Fruit fly (Drosophila melanogaster) whole organism, wandering third instar larva: ENCODE measurements around the gene CG3434.
A peak's percentile ranks its signal among the peaks of the same experiment; 100 is the strongest.

ENCODE experiments used
- Abd-B ChIP-seq: fragments of >200 bp; optimal IDR thresholded peaks from 2 replicates; lab custom pipeline; 2017; ENCODE audit warnings: missing biosample characterization, missing genetic modification characterization
- CG32264 ChIP-seq: fragments of 200-800 bp; sonication (Bioruptor generic); optimal IDR thresholded peaks from 2 replicates; lab custom pipeline; 2016; ENCODE audit warnings: missing biosample characterization, missing genetic modification characterization
- CG9705 ChIP-seq: fragments of 200-800 bp; sonication (Bioruptor generic); optimal IDR thresholded peaks from 2 replicates; lab custom pipeline; 2018; ENCODE audit warnings: missing biosample characterization, mild to moderate bottlenecking, missing genetic modification characterization
- CrebA ChIP-seq: fragments of 200-800 bp; sonication (Bioruptor generic); optimal IDR thresholded peaks from 2 replicates; lab custom pipeline; 2016; ENCODE audit warnings: missing biosample characterization, mild to moderate bottlenecking, missing genetic modification characterization, borderline replicate concordance
- Dfd ChIP-seq: fragments of >200 bp; optimal IDR thresholded peaks from 2 replicates; lab custom pipeline; 2017; ENCODE audit warnings: missing biosample characterization, missing genetic modification characterization
- Dif ChIP-seq: fragments of 200-275, 200-300 bp; sonication (Bioruptor generic); optimal IDR thresholded peaks from 2 replicates; lab custom pipeline; 2018; ENCODE audit warnings: missing biosample characterization, missing genetic modification characterization; ENCODE audit not compliant: partially characterized antibody
- GATAd ChIP-seq: sonication (Bioruptor generic); optimal IDR thresholded peaks from 2 replicates; lab custom pipeline; 2016; ENCODE audit warnings: missing biosample characterization, missing genetic modification characterization
- HLH106 ChIP-seq: fragments of 200-800 bp; optimal IDR thresholded peaks from 3 replicates; lab custom pipeline; 2019; ENCODE audit warnings: missing biosample characterization, mild to moderate bottlenecking, missing genetic modification characterization, moderate library complexity
- Hnf4 ChIP-seq: fragments of 200-800 bp; sonication (Bioruptor generic); optimal IDR thresholded peaks from 2 replicates; lab custom pipeline; 2016; ENCODE audit warnings: missing biosample characterization, mild to moderate bottlenecking, missing genetic modification characterization
- Hr78 ChIP-seq: fragments of >200 bp; optimal IDR thresholded peaks from 2 replicates; lab custom pipeline; 2017; ENCODE audit warnings: missing biosample characterization, missing genetic modification characterization
- Hr83 ChIP-seq: fragments of 200-300 bp; sonication (Bioruptor generic); optimal IDR thresholded peaks from 2 replicates; lab custom pipeline; 2016; ENCODE audit warnings: missing biosample characterization, mild to moderate bottlenecking, missing genetic modification characterization, moderate library complexity; ENCODE audit not compliant: poor library complexity, severe bottlenecking
- Jra ChIP-seq: sonication (Bioruptor generic); optimal IDR thresholded peaks from 2 replicates; lab custom pipeline; 2016; ENCODE audit warnings: missing biosample characterization, missing genetic modification characterization
- Mio ChIP-seq: sonication (Bioruptor generic); optimal IDR thresholded peaks from 2 replicates; lab custom pipeline; 2016; ENCODE audit warnings: missing biosample characterization, missing genetic modification characterization
- Myc ChIP-seq: fragments of >200 bp; optimal IDR thresholded peaks from 2 replicates; lab custom pipeline; 2017
- N ChIP-seq: fragments of >200 bp; optimal IDR thresholded peaks from 2 replicates; lab custom pipeline; 2018; ENCODE audit warnings: missing biosample characterization, missing external identifiers, missing genetic modification characterization
- OdsH ChIP-seq: fragments of 200-800 bp; sonication (Bioruptor generic); optimal IDR thresholded peaks from 2 replicates; lab custom pipeline; 2016; ENCODE audit warnings: missing biosample characterization, mild to moderate bottlenecking, missing genetic modification characterization
- Rel ChIP-seq, 2 experiments: fragments of 200-800 bp; sonication (Bioruptor generic) in 1 of 2; optimal IDR thresholded peaks; 2 replicates in 1 of 2; 3 replicates in 1 of 2; lab custom pipeline; 2016 to 2019; ENCODE audit warnings: mild to moderate bottlenecking in 2 of 2, missing biosample characterization in 2 of 2, missing genetic modification characterization in 2 of 2, moderate library complexity in 1 of 2
- Sp1 ChIP-seq: fragments of 200-800 bp; sonication (Bioruptor generic); optimal IDR thresholded peaks from 3 replicates; lab custom pipeline; 2019; ENCODE audit warnings: missing biosample characterization, mild to moderate bottlenecking, missing genetic modification characterization, moderate library complexity
- Vsx2 ChIP-seq: fragments of 200-300, 225-300 bp; sonication (Bioruptor generic); optimal IDR thresholded peaks from 2 replicates; lab custom pipeline; 2018; ENCODE audit warnings: missing biosample characterization, missing genetic modification characterization; ENCODE audit not compliant: partially characterized antibody
- br ChIP-seq: fragments of 200-800 bp; sonication (Bioruptor generic); optimal IDR thresholded peaks from 2 replicates; lab custom pipeline; 2016; ENCODE audit warnings: missing biosample characterization, missing genetic modification characterization
- brk ChIP-seq: fragments of 200-800 bp; sonication (Bioruptor generic); optimal IDR thresholded peaks from 2 replicates; lab custom pipeline; 2016; ENCODE audit warnings: missing biosample characterization, mild to moderate bottlenecking, missing genetic modification characterization
- dl ChIP-seq, 2 experiments: fragments of 175-275, 200-275 bp in 1 of 2; fragments of 200-275 bp in 1 of 2; sonication (Bioruptor generic); optimal IDR thresholded peaks; lab custom pipeline; 2018; ENCODE audit warnings: mild to moderate bottlenecking in 2 of 2, missing biosample characterization in 2 of 2, missing genetic modification characterization in 2 of 2, moderate library complexity in 2 of 2; ENCODE audit not compliant: partially characterized antibody in 2 of 2, insufficient read depth in 1 of 2
- dmrt93B ChIP-seq: fragments of 200-800 bp; sonication (Bioruptor generic); optimal IDR thresholded peaks from 2 replicates; lab custom pipeline; 2018; ENCODE audit warnings: missing biosample characterization, mild to moderate bottlenecking, missing genetic modification characterization
- dsf ChIP-seq: sonication (Bioruptor generic); optimal IDR thresholded peaks from 2 replicates; lab custom pipeline; 2016; ENCODE audit warnings: missing biosample characterization, missing genetic modification characterization, borderline replicate concordance
- ey ChIP-seq: fragments of 200-800 bp; sonication (Bioruptor generic); optimal IDR thresholded peaks from 2 replicates; lab custom pipeline; 2016; ENCODE audit warnings: missing biosample characterization, missing genetic modification characterization
- foxo ChIP-seq, 2 experiments: fragments of 200-800 bp; sonication (Bioruptor generic); optimal IDR thresholded peaks; 2 replicates in 1 of 2; 3 replicates in 1 of 2; lab custom pipeline; 2016 to 2017; ENCODE audit warnings: missing biosample characterization in 2 of 2, missing genetic modification characterization in 2 of 2
- fru ChIP-seq: fragments of 200-800 bp; sonication (Bioruptor generic); optimal IDR thresholded peaks from 3 replicates; lab custom pipeline; 2016; ENCODE audit warnings: missing biosample characterization, mild to moderate bottlenecking, missing genetic modification characterization
- h ChIP-seq: fragments of 200-800 bp; sonication (Bioruptor generic); optimal IDR thresholded peaks from 3 replicates; lab custom pipeline; 2016; ENCODE audit warnings: missing biosample characterization, mild to moderate bottlenecking, missing genetic modification characterization
- jim ChIP-seq: fragments of 175-275, 200-325 bp; sonication (Bioruptor generic); optimal IDR thresholded peaks from 2 replicates; lab custom pipeline; 2016; ENCODE audit warnings: missing biosample characterization, mild to moderate bottlenecking, missing genetic modification characterization
- lola ChIP-seq: fragments of >200 bp; optimal IDR thresholded peaks from 2 replicates; lab custom pipeline; 2017; ENCODE audit warnings: missing biosample characterization, missing genetic modification characterization
- pan ChIP-seq: fragments of >200 bp; optimal IDR thresholded peaks from 2 replicates; lab custom pipeline; 2017
- psq ChIP-seq: fragments of 200-800 bp; sonication (Bioruptor generic); optimal IDR thresholded peaks from 3 replicates; lab custom pipeline; 2017; ENCODE audit warnings: missing biosample characterization, mild to moderate bottlenecking, missing genetic modification characterization, moderate library complexity
- rgr ChIP-seq: fragments of 200-800 bp; sonication (Bioruptor generic); optimal IDR thresholded peaks from 3 replicates; lab custom pipeline; 2016; ENCODE audit warnings: missing biosample characterization, mild to moderate bottlenecking, missing genetic modification characterization
- sage ChIP-seq: fragments of 200-800 bp; sonication (Bioruptor generic); optimal IDR thresholded peaks from 2 replicates; lab custom pipeline; 2016; ENCODE audit warnings: missing biosample characterization, mild to moderate bottlenecking, missing genetic modification characterization
- tai ChIP-seq: sonication (Bioruptor generic); optimal IDR thresholded peaks from 2 replicates; lab custom pipeline; 2016; ENCODE audit warnings: missing biosample characterization, missing genetic modification characterization
- usp ChIP-seq: fragments of >200 bp; optimal IDR thresholded peaks from 2 replicates; lab custom pipeline; 2017; ENCODE audit warnings: missing biosample characterization, missing genetic modification characterization
- woc ChIP-seq: sonication (Bioruptor generic); optimal IDR thresholded peaks from 2 replicates; lab custom pipeline; 2016; ENCODE audit warnings: missing biosample characterization, mild to moderate bottlenecking, missing genetic modification characterization

The CG3434 gene

DNA sequence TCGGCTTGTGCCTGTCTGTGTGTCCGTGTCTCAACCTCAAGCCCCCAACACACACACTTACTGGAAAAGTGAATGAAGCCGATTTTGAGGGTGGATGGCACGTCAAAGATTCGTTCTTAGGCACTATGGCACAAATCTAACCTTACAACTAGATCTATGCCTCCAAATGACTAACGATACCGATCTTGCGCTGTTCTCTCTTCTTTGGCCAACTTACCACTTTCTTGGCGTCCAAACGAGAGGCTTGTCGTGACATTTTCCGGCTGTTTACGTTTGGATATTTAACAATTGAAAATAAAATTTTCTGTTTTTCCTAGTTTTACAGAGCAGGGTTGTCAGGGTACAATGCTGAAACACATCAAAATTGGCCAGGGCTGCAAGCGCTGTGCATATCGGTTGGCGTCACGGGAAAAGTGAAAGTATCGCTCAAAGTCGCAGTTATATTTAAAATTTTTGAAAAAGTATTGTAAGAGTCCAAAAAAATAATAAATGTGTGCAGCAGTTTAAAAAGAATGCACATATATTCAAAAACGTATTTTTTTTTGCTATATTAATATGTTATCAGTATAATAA, 18.6 kb downstream of the CG3434 start, which contains the start of the genes Bet3 and Nf-YA:
Gene Bet3, minus strand, starts transcription at position 361 of the 573 bp plus-strand sequence.
Gene Nf-YA, minus strand, starts transcription at position 361 of the 573 bp plus-strand sequence.
- TF ChIP-seq woc (GFP tag; lab: Kevin White, UChicago) (peak; percentile 41), jim (no peak), Rel (GFP tag; optimal IDR thresholded peaks at IDR 0.05; lab: Kevin White, UChicago) (no peak), Rel (tag; optimal IDR thresholded peaks at IDR 0.05; lab: Kevin White, UChicago) (peak; percentile 52), Jra (GFP tag; lab: Kevin White, UChicago) (peak; percentile 64), ey (GFP tag; lab: Kevin White, UChicago) (no peak), CrebA (no peak), rgr (peak; percentile 58), h (GFP tag; lab: Kevin White, UChicago) (peak; percentile 9), Sp1 (GFP tag; lab: Kevin White, UChicago) (peak; percentile 36), Hr83 (GFP tag; lab: Kevin White, UChicago) (peak; percentile 80), Hr78 (no peak), foxo (GFP tag; optimal IDR thresholded peaks at IDR 0.05; lab: Kevin White, UChicago) (peak in 1 of 2 experiments; percentile 56), dsf (peak; percentile 3), Hnf4 (GFP tag; lab: Kevin White, UChicago) (peak; percentile 34), CG32264 (GFP tag; lab: Kevin White, UChicago) (no peak), Abd-B (no peak), Myc (lab: Kevin White, UChicago) (no peak), HLH106 (tag; lab: Kevin White, UChicago) (peak; percentile 39)

- TF ChIP-seq Dfd (GFP tag; lab: Kevin White, UChicago) (peak; percentile 78), fru (GFP tag; lab: Kevin White, UChicago) (no peak), Hnf4 (GFP tag; lab: Kevin White, UChicago) (no peak)
These were observed 21.7 kb downstream of the CG3434 start for dm6 chr3L:9438858-9439257.

dm6 chr3L:9435831-9436230, 24.8 kb downstream of the CG3434 start:
- TF ChIP-seq CG9705 (GFP tag; lab: Kevin White, UChicago), result no peak
- no peak for TF ChIP-seq Dif (GFP tag; lab: Kevin White, UChicago)
- TF ChIP-seq h (GFP tag; lab: Kevin White, UChicago), result peak; percentile 4
- no peak for TF ChIP-seq tai (GFP tag; lab: Kevin White, UChicago)
- TF ChIP-seq sage (GFP tag; lab: Kevin White, UChicago), result no peak
- TF ChIP-seq Myc (lab: Kevin White, UChicago), result no peak
- no peak for TF ChIP-seq dsf
- no peak for TF ChIP-seq Rel (GFP tag; optimal IDR thresholded peaks at IDR 0.05; lab: Kevin White, UChicago)
- TF ChIP-seq Rel (tag; optimal IDR thresholded peaks at IDR 0.05; lab: Kevin White, UChicago), result peak; percentile 73

DNA sequence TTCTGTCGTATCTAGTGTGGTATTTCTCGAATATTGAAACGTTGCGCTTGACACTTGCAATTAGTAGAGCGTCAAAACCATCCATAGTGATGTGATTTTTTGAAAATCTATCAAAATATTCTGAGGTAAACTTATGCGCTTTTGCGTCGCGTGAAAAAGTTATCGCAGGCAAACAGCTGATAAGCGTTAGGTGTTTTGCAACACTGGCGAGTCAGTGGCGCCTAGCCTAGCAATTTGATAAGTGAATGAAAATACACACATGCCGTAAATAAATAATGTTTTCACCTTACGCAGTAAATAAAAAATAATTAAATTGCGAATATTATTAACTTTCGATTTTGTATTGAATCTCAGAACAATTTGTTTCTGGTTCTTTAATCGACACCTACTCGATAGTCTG, 25.3 kb downstream of the CG3434 start, which contains the start of gene CG42526:
Gene CG42526, minus strand, starts transcription at position 85 of the 400 bp plus-strand sequence.
- peak; percentile 73 for TF ChIP-seq Hr83 (GFP tag; lab: Kevin White, UChicago)
- TF ChIP-seq dsf, result no peak
- peak; percentile 55 for TF ChIP-seq br (GFP tag; lab: Kevin White, UChicago)
- peak; percentile 37 for TF ChIP-seq psq (GFP tag; lab: Kevin White, UChicago)
- no peak for TF ChIP-seq N (GFP tag; lab: Kevin White, UChicago)
- peak; percentile 70 for TF ChIP-seq rgr
- peak; percentile 31 for TF ChIP-seq sage (GFP tag; lab: Kevin White, UChicago)
- TF ChIP-seq foxo (GFP tag; optimal IDR thresholded peaks at IDR 0.05; lab: Kevin White, UChicago), result peak; percentile 38 to 82
- TF ChIP-seq fru (GFP tag; lab: Kevin White, UChicago), result peak; percentile 50
- no peak for TF ChIP-seq Rel (GFP tag; optimal IDR thresholded peaks at IDR 0.05; lab: Kevin White, UChicago)
- TF ChIP-seq Rel (tag; optimal IDR thresholded peaks at IDR 0.05; lab: Kevin White, UChicago), result peak; percentile 26
- TF ChIP-seq usp, result no peak
- TF ChIP-seq Vsx2 (GFP tag; lab: Kevin White, UChicago), result no peak
- TF ChIP-seq Dfd (GFP tag; lab: Kevin White, UChicago), result no peak
- TF ChIP-seq GATAd (GFP tag; lab: Kevin White, UChicago), result no peak
- TF ChIP-seq ey (GFP tag; lab: Kevin White, UChicago), result peak; percentile 65
- peak; percentile 74 for TF ChIP-seq Hnf4 (GFP tag; lab: Kevin White, UChicago)
- peak; percentile 59 for TF ChIP-seq Jra (GFP tag; lab: Kevin White, UChicago)
- no peak for TF ChIP-seq dl (GFP tag; optimal IDR thresholded peaks at IDR 0.05; lab: Kevin White, UChicago; ENCODE audit: insufficient read depth in 1 of 2, partially characterized antibody in 2 of 2)
- TF ChIP-seq CG9705 (GFP tag; lab: Kevin White, UChicago), result no peak
- peak; percentile 65 for TF ChIP-seq OdsH (GFP tag; lab: Kevin White, UChicago)
- no peak for TF ChIP-seq jim
- no peak for TF ChIP-seq lola
- TF ChIP-seq CrebA, result no peak
- peak; percentile 13 for TF ChIP-seq Sp1 (GFP tag; lab: Kevin White, UChicago)
- TF ChIP-seq Dif (GFP tag; lab: Kevin White, UChicago), result no peak
- TF ChIP-seq Myc (lab: Kevin White, UChicago), result no peak
- no peak for TF ChIP-seq brk (GFP tag; lab: Kevin White, UChicago)
- TF ChIP-seq pan (lab: Kevin White, UChicago), result no peak
- TF ChIP-seq dmrt93B, result no peak
- TF ChIP-seq woc (GFP tag; lab: Kevin White, UChicago), result no peak
- TF ChIP-seq tai (GFP tag; lab: Kevin White, UChicago), result no peak
- peak; percentile 26 for TF ChIP-seq CG32264 (GFP tag; lab: Kevin White, UChicago)
- TF ChIP-seq Mio (GFP tag; lab: Kevin White, UChicago), result no peak
- TF ChIP-seq h (GFP tag; lab: Kevin White, UChicago), result peak; percentile 56
- no peak for TF ChIP-seq Hr78
- peak; percentile 23 for TF ChIP-seq HLH106 (tag; lab: Kevin White, UChicago)
- no peak for TF ChIP-seq Abd-B
